Worm (Caenorhabditis elegans) whole organism, young adult: ENCODE measurements around the gene cyk-4.
A peak's percentile ranks its signal among the peaks of the same experiment; 100 is the strongest.

Experiments
- B0035.1 ChIP-seq: sonication (generic microtip); optimal IDR thresholded peaks from 2 replicates; lab custom pipeline; 2016; ENCODE audit warnings: missing genetic modification characterization, mild to moderate bottlenecking, missing compliant biosample characterization, missing genotype, missing genetic modification reagents
- C06A6.2 ChIP-seq: fragments of 200-800 bp; sonication (Bioruptor generic); conservative IDR thresholded peaks from 2 replicates; pipeline ENCODE4 v1.3.6; 2022; ENCODE audit warnings: missing genetic modification characterization, missing compliant biosample characterization
- C17E4.6 ChIP-seq: fragments of 200-800 bp; sonication (Bioruptor generic); IDR thresholded peaks from 2 replicates; pipeline ENCODE4 v1.3.6; 2022; ENCODE audit warnings: missing genetic modification reagents, missing genetic modification characterization, missing compliant biosample characterization
- D2030.7 ChIP-seq: fragments of 200-800 bp; sonication (Bioruptor generic); IDR thresholded peaks from 2 replicates; pipeline ENCODE4 v1.3.6; 2022; ENCODE audit warnings: missing genetic modification reagents, missing genetic modification characterization, missing compliant biosample characterization
- F22D6.2 ChIP-seq: sonication (generic microtip); optimal IDR thresholded peaks from 2 replicates; lab custom pipeline; 2016; ENCODE audit warnings: mild to moderate bottlenecking, missing genetic modification characterization, missing compliant biosample characterization
- F33H1.4 ChIP-seq: fragments of 200-800 bp; sonication (Bioruptor generic); IDR thresholded peaks from 2 replicates; pipeline ENCODE4 v1.3.6; 2022; ENCODE audit warnings: missing genetic modification reagents, missing genetic modification characterization, missing compliant biosample characterization
- F37B4.10 ChIP-seq: fragments of 200-800 bp; sonication (Bioruptor generic); IDR thresholded peaks from 2 replicates; pipeline ENCODE4 v1.3.6; 2022; ENCODE audit warnings: missing genetic modification characterization, missing compliant biosample characterization
- F49E8.2 ChIP-seq: sonication (generic microtip); optimal IDR thresholded peaks from 3 replicates; lab custom pipeline; 2017; ENCODE audit warnings: missing genetic modification characterization, mild to moderate bottlenecking, missing compliant biosample characterization, antibody characterized with exemption, moderate library complexity; ENCODE audit not compliant: insufficient read depth
- F57C9.4 ChIP-seq: sonication (generic microtip); optimal IDR thresholded peaks from 2 replicates; lab custom pipeline; 2017; ENCODE audit warnings: mild to moderate bottlenecking, missing genetic modification characterization, missing compliant biosample characterization
- K12H6.12 ChIP-seq: fragments of 200-800 bp; sonication (Bioruptor generic); optimal IDR thresholded peaks from 2 replicates; lab custom pipeline; 2018; ENCODE audit warnings: mild to moderate bottlenecking, missing genetic modification characterization, missing compliant biosample characterization
- T07F8.4 ChIP-seq: sonication (generic microtip); optimal IDR thresholded peaks from 2 replicates; lab custom pipeline; 2016; ENCODE audit warnings: mild to moderate bottlenecking, missing genetic modification characterization, moderate library complexity, missing compliant biosample characterization
- Y53F4B.3 ChIP-seq: fragments of 200-800 bp; sonication (Bioruptor generic); IDR thresholded peaks from 2 replicates; pipeline ENCODE4 v1.3.6; 2022; ENCODE audit warnings: missing genetic modification reagents, missing genetic modification characterization, missing compliant biosample characterization
- Y56A3A.18 ChIP-seq: fragments of 200-800 bp; sonication (Bioruptor generic); IDR thresholded peaks from 2 replicates; pipeline ENCODE4 v1.3.6; 2022; ENCODE audit warnings: missing genetic modification reagents, missing genetic modification characterization, missing compliant biosample characterization
- Y67H2A.10 ChIP-seq: fragments of 200-800 bp; sonication (Bioruptor generic); conservative IDR thresholded peaks from 2 replicates; pipeline ENCODE4 v1.3.6; 2022; ENCODE audit warnings: missing genetic modification reagents, missing genetic modification characterization, missing compliant biosample characterization
- Y95B8A.8 ChIP-seq: fragments of 200-800 bp; sonication (Bioruptor generic); IDR thresholded peaks from 2 replicates; pipeline ENCODE4 v1.3.6; 2022; ENCODE audit warnings: missing genetic modification reagents, missing genetic modification characterization, missing compliant biosample characterization
- akir-1 ChIP-seq: fragments of 200-800 bp; sonication (Bioruptor generic); optimal IDR thresholded peaks from 2 replicates; lab custom pipeline; 2018; ENCODE audit warnings: mild to moderate bottlenecking, missing genetic modification characterization, moderate library complexity, missing compliant biosample characterization
- aptf-3 ChIP-seq: fragments of 200-800 bp; sonication (Bioruptor generic); IDR thresholded peaks from 2 replicates; pipeline ENCODE4 v1.3.6; 2022; ENCODE audit warnings: missing genetic modification characterization, missing compliant biosample characterization
- attf-6 ChIP-seq: fragments of 200-800 bp; sonication (Bioruptor generic); IDR thresholded peaks from 2 replicates; pipeline ENCODE4 v1.3.6; 2022; ENCODE audit warnings: missing genetic modification reagents, missing genetic modification characterization, missing compliant biosample characterization
- bed-2 ChIP-seq: fragments of 200-800 bp; sonication (Bioruptor generic); IDR thresholded peaks from 2 replicates; pipeline ENCODE4 v1.3.6; 2022; ENCODE audit warnings: missing genetic modification reagents, missing genetic modification characterization, missing compliant biosample characterization
- ceh-58 ChIP-seq: fragments of 200-800 bp; sonication (Bioruptor generic); IDR thresholded peaks from 2 replicates; pipeline ENCODE4 v1.3.6; 2022; ENCODE audit warnings: missing genetic modification characterization, missing compliant biosample characterization
- chd-7 ChIP-seq: sonication (generic microtip); optimal IDR thresholded peaks from 2 replicates; lab custom pipeline; 2016; ENCODE audit warnings: mild to moderate bottlenecking, missing genetic modification characterization, moderate library complexity, missing compliant biosample characterization
- die-1 ChIP-seq: sonication (generic microtip); optimal IDR thresholded peaks from 2 replicates; lab custom pipeline; 2016; ENCODE audit warnings: missing genotype, mild to moderate bottlenecking, missing genetic modification characterization, missing compliant biosample characterization
- dox-1 ChIP-seq: fragments of 200-800 bp; sonication (Bioruptor generic); IDR thresholded peaks from 2 replicates; pipeline ENCODE4 v1.3.6; 2022; ENCODE audit warnings: missing genetic modification reagents, missing genetic modification characterization, missing compliant biosample characterization
- dpff-1 ChIP-seq: sonication (generic microtip); optimal IDR thresholded peaks from 2 replicates; lab custom pipeline; 2017; ENCODE audit warnings: mild to moderate bottlenecking, missing genetic modification characterization, missing compliant biosample characterization
- dpl-1 ChIP-seq: fragments of 150-350 bp; optimal IDR thresholded peaks from 2 replicates; lab custom pipeline; 2014; ENCODE audit warnings: missing biosample characterization, missing genetic modification reagents, missing genetic modification characterization
- egl-18 ChIP-seq: fragments of 200-800 bp; sonication (Bioruptor generic); IDR thresholded peaks from 2 replicates; pipeline ENCODE4 v1.3.6; 2022; ENCODE audit warnings: missing genetic modification reagents, missing genetic modification characterization, missing compliant biosample characterization
- egrh-3 ChIP-seq: fragments of 200-800 bp; sonication (Bioruptor generic); IDR thresholded peaks from 2 replicates; pipeline ENCODE4 v1.3.6; 2022; ENCODE audit warnings: missing genetic modification reagents, missing genetic modification characterization, missing compliant biosample characterization
- ekl-4 ChIP-seq: fragments of 200-800 bp; sonication (Bioruptor generic); IDR thresholded peaks from 2 replicates; pipeline ENCODE4 v1.3.6; 2022; ENCODE audit warnings: missing genetic modification reagents, missing genetic modification characterization, missing compliant biosample characterization
- hrde-1 ChIP-seq: sonication (generic microtip); optimal IDR thresholded peaks from 2 replicates; lab custom pipeline; 2016; ENCODE audit warnings: missing genetic modification characterization, mild to moderate bottlenecking, missing compliant biosample characterization, moderate library complexity, missing genotype, missing genetic modification reagents, borderline replicate concordance
- hsf-1 ChIP-seq: fragments of 200-800 bp; sonication (Bioruptor generic); IDR thresholded peaks from 2 replicates; pipeline ENCODE4 v1.3.6; 2022; ENCODE audit warnings: missing genetic modification reagents, missing genetic modification characterization, missing compliant biosample characterization
- lin-26 ChIP-seq: fragments of 200-800 bp; sonication (Bioruptor generic); IDR thresholded peaks from 2 replicates; pipeline ENCODE4 v1.3.6; 2022; ENCODE audit warnings: missing genetic modification reagents, missing genetic modification characterization, missing compliant biosample characterization
- lin-54 ChIP-seq: fragments of 200-800 bp; sonication (Bioruptor generic); optimal IDR thresholded peaks from 2 replicates; lab custom pipeline; 2018; ENCODE audit warnings: mild to moderate bottlenecking, missing genetic modification characterization, missing compliant biosample characterization
- lir-1 ChIP-seq: fragments of 200-800 bp; sonication (Bioruptor generic); conservative IDR thresholded peaks from 2 replicates; pipeline ENCODE4 v1.3.6; 2022; ENCODE audit warnings: missing genetic modification reagents, missing genetic modification characterization, missing compliant biosample characterization
- madf-6 ChIP-seq: fragments of 200-800 bp; sonication (Bioruptor generic); IDR thresholded peaks from 2 replicates; pipeline ENCODE4 v1.3.6; 2022; ENCODE audit warnings: missing genetic modification reagents, missing genetic modification characterization, missing compliant biosample characterization
- madf-8 ChIP-seq: fragments of 200-800 bp; sonication (Bioruptor generic); conservative IDR thresholded peaks from 2 replicates; pipeline ENCODE4 v1.3.6; 2022; ENCODE audit warnings: missing genetic modification reagents, missing genetic modification characterization, missing compliant biosample characterization
- mel-28 ChIP-seq: sonication (generic microtip); optimal IDR thresholded peaks from 2 replicates; lab custom pipeline; 2016; ENCODE audit warnings: borderline replicate concordance, mild to moderate bottlenecking, missing genetic modification characterization, missing compliant biosample characterization
- pha-4 ChIP-seq: fragments of 150-350 bp; sonication (generic microtip); optimal IDR thresholded peaks from 2 replicates; lab custom pipeline; 2014; ENCODE audit warnings: missing biosample characterization, missing genetic modification reagents, missing genetic modification characterization
- rpc-1 ChIP-seq, 2 experiments: fragments of 150-350 bp in 1 of 2; sonication (generic microtip) in 1 of 2; optimal IDR thresholded peaks; 2 replicates each; lab custom pipeline; 2014 to 2018; ENCODE audit warnings: missing biosample characterization in 1 of 2, missing genetic modification characterization in 1 of 2, missing genetic modification reagents in 1 of 2, missing genotype in 1 of 2
- sdz-38 ChIP-seq: sonication (generic microtip); optimal IDR thresholded peaks from 2 replicates; lab custom pipeline; 2016; ENCODE audit warnings: missing genotype, missing genetic modification characterization, missing compliant biosample characterization
- snpc-3.4 ChIP-seq: sonication (generic microtip); optimal IDR thresholded peaks from 2 replicates; lab custom pipeline; 2017; ENCODE audit warnings: missing genetic modification characterization, mild to moderate bottlenecking, missing compliant biosample characterization, antibody characterized with exemption, moderate library complexity, missing genotype, missing genetic modification reagents
- snpc-4 ChIP-seq, 5 experiments: fragments of 150-350 bp in 1 of 5; sonication (generic microtip) in 4 of 5; optimal IDR thresholded peaks; 2 replicates each; lab custom pipeline; 2014 to 2018; ENCODE audit warnings: missing genetic modification characterization in 5 of 5, missing biosample characterization in 3 of 5, antibody characterized with exemption in 2 of 5, mild to moderate bottlenecking in 2 of 5, missing compliant biosample characterization in 2 of 5, missing genotype in 2 of 5, moderate library complexity in 2 of 5, missing genetic modification reagents in 1 of 5
- somi-1 ChIP-seq: fragments of 200-800 bp; sonication (Bioruptor generic); optimal IDR thresholded peaks from 2 replicates; lab custom pipeline; 2018; ENCODE audit warnings: mild to moderate bottlenecking, missing genetic modification characterization, missing compliant biosample characterization
- unc-130 ChIP-seq: sonication (generic microtip); optimal IDR thresholded peaks from 2 replicates; lab custom pipeline; 2016; ENCODE audit warnings: missing genetic modification reagents, missing genetic modification characterization, missing compliant biosample characterization
- unc-62 ChIP-seq: fragments of 150-350 bp; optimal IDR thresholded peaks from 2 replicates; lab custom pipeline; 2014; ENCODE audit warnings: missing biosample characterization, missing genetic modification reagents, missing genetic modification characterization
- ztf-26 ChIP-seq: sonication (generic microtip); optimal IDR thresholded peaks from 2 replicates; lab custom pipeline; 2017; ENCODE audit warnings: missing genetic modification characterization, missing compliant biosample characterization
- ztf-28 ChIP-seq: fragments of 200-800 bp; sonication (Bioruptor generic); IDR thresholded peaks from 2 replicates; pipeline ENCODE4 v1.3.6; 2022; ENCODE audit warnings: missing genetic modification reagents, missing genetic modification characterization, missing compliant biosample characterization

cyk-4 gene

ce11 chrIII:13721944-13722343 lies 49.1 kb downstream of the cyk-4 start:
- TF ChIP-seq F37B4.10 (GFP tag; lab: Robert Waterston, UW) (no peak), Y56A3A.18 (GFP tag; lab: Robert Waterston, UW) (0 out of 2 replicates have a peak, but pooled peaks have one; percentile 23)

- TF ChIP-seq D2030.7 (no peak), dpl-1 (GFP tag; lab: Kevin White, UChicago) (no peak), dpff-1 (tag; lab: Kevin White, UChicago) (no peak), aptf-3 (no peak), akir-1 (GFP tag; lab: Kevin White, UChicago) (peak; percentile 74), mel-28 (tag; lab: Kevin White, UChicago) (no peak), bed-2 (GFP tag; lab: Robert Waterston, UW) (peak; percentile 27; the same call in 1 of the 2 replicates), ekl-4 (GFP tag; lab: Robert Waterston, UW) (no peak), B0035.1 (no peak), C17E4.6 (GFP tag; lab: Robert Waterston, UW) (no peak), lin-54 (GFP tag; lab: Kevin White, UChicago) (no peak), dox-1 (GFP tag; lab: Robert Waterston, UW) (peak; percentile 34; the same call in 1 of the 2 replicates), snpc-4 (GFP tag; optimal IDR thresholded peaks at IDR 0.05; lab: Kevin White, UChicago) (no peak), snpc-4 (tag; optimal IDR thresholded peaks at IDR 0.05; lab: Kevin White, UChicago) (no peak), sdz-38 (no peak), egrh-3 (peak; percentile 91), ztf-26 (tag; lab: Kevin White, UChicago) (peak; percentile 33), K12H6.12 (tag; lab: Kevin White, UChicago) (peak; percentile 52), Y95B8A.8 (no peak), hrde-1 (tag; lab: Kevin White, UChicago) (no peak), unc-130 (GFP tag; lab: Kevin White, UChicago) (no peak), F49E8.2 (tag; lab: Kevin White, UChicago) (no peak), lir-1 (GFP tag; lab: Robert Waterston, UW) (no peak), hsf-1 (GFP tag; lab: Robert Waterston, UW) (0 out of 2 replicates have a peak, but pooled peaks have one; percentile 50), egl-18 (GFP tag; lab: Robert Waterston, UW) (no peak), unc-62 (GFP tag; lab: Kevin White, UChicago) (no peak), ztf-28 (GFP tag; lab: Robert Waterston, UW) (0 out of 2 replicates have a peak, but pooled peaks have one; percentile 55), madf-6 (GFP tag; lab: Robert Waterston, UW) (peak; percentile 36; the same call in 1 of the 2 replicates), chd-7 (tag; lab: Kevin White, UChicago) (no peak), C06A6.2 (peak; percentile 45; the same call in 1 of the 2 replicates), Y53F4B.3 (GFP tag; lab: Robert Waterston, UW) (no peak), T07F8.4 (tag; lab: Kevin White, UChicago) (no peak), Y67H2A.10 (GFP tag; lab: Robert Waterston, UW) (no peak), die-1 (tag; lab: Kevin White, UChicago) (peak; percentile 7), F22D6.2 (no peak), F57C9.4 (tag; lab: Kevin White, UChicago) (no peak), pha-4 (no peak), F33H1.4 (GFP tag; lab: Robert Waterston, UW) (no peak), somi-1 (GFP tag; lab: Kevin White, UChicago) (peak; percentile 5), ceh-58 (GFP tag; lab: Robert Waterston, UW) (no peak), lin-26 (GFP tag; lab: Robert Waterston, UW) (0 out of 2 replicates have a peak, but pooled peaks have one; percentile 33), attf-6 (GFP tag; lab: Robert Waterston, UW) (no peak), snpc-3.4 (tag; lab: Kevin White, UChicago) (no peak), rpc-1 (optimal IDR thresholded peaks at IDR 0.05; lab: Kevin White, UChicago) (no peak), rpc-1 (tag; optimal IDR thresholded peaks at IDR 0.05; lab: Kevin White, UChicago) (no peak), madf-8 (GFP tag; lab: Robert Waterston, UW) (no peak)
Observed at ce11 chrIII:13721066-13721465, 50.0 kb downstream of the cyk-4 start.
